Fruit fly (Drosophila melanogaster): ENCODE data around the gene Ccp84Aa.

DNA sequence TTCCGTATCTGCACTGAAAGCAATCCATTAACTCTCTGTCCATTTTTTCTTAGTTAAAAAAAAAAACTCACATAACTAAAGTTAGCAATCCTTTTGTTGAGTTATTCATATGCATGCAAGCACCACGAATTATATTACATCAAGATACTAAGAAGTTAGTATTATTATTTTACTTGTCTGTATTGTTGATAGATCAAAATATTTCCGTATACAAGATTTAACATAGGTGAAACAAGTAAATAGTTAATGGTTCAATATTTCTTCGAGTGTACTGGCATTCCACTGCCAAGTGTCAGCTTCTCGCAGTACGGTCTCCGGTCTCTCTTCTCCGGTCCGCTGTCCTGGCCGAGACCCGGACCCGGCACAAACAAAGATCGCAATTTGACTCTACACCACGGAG, 42.3 kb downstream of the Ccp84Aa start:
- TF ChIP-seq CG6792 (GFP tag; optimal IDR thresholded peaks at IDR 0.05) (no peak), CG11762 (GFP tag; optimal IDR thresholded peaks at IDR 0.05; ENCODE audit: insufficient read depth) (no peak), lz (GFP tag; optimal IDR thresholded peaks at IDR 0.05) (no peak), OdsH (GFP tag; optimal IDR thresholded peaks at IDR 0.05) (no peak), CG6854 (GFP tag; optimal IDR thresholded peaks at IDR 0.05) (no peak), CG31627 (GFP tag; optimal IDR thresholded peaks at IDR 0.05) (no peak)

Measured in whole organism, prepupa.